Worm (Caenorhabditis elegans): ENCODE results near the gene clec-54.

DNA sequence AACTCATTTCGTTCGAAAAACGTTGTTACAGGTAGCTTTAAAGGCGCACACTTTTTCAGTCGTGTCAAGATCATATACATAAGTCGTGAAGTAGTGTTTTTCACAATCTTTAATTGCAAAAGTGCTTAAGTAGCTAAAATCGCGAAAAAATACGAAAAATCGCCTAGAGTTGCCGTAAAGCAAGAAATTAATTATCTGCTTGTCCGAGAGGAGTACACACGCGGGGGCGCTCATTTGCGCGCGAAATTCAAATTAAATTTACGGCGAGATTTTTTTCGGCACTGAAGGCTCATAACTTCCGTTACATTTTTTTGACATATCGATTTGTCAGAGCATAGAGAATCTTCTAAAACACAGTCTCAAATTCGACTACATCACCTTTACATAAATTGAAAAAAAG, 16.6 kb upstream of the clec-54 start:
- no peak for TF ChIP-seq him-1 (tag; optimal IDR thresholded peaks at IDR 0.05)
- TF ChIP-seq dao-5 (tag; optimal IDR thresholded peaks at IDR 0.05): no peak
- no peak for TF ChIP-seq W03F9.2 (tag; optimal IDR thresholded peaks at IDR 0.05)

Measured in whole organism, L4/young adult.